Worm (Caenorhabditis elegans): Measurements from ENCODE around the gene C56G2.22.

C56G2.22 gene

DNA sequence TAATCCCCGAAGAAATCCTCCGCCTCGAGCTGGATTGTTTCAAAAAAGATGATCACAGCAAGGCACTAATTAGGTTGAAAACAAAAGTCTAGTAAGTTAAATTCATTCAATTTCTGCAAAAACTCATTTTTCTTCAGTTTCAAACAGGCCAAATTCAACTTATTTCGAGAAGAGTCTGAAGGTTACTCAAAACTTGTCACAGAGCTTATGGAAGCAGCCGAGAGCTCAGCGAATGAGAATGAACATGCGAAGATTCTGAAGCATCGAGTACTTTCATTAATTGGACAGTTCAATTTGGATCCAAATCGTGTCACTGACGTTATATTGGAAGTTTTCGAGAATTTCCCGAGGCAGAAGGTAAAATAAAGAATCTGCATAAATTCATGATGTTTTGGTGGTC is 22.3 kb downstream of the C56G2.22 start:
- no peak for TF ChIP-seq ztf-11 (tag; optimal IDR thresholded peaks at IDR 0.05)
- TF ChIP-seq nhr-237 (tag; optimal IDR thresholded peaks at IDR 0.05), result no peak

DNA sequence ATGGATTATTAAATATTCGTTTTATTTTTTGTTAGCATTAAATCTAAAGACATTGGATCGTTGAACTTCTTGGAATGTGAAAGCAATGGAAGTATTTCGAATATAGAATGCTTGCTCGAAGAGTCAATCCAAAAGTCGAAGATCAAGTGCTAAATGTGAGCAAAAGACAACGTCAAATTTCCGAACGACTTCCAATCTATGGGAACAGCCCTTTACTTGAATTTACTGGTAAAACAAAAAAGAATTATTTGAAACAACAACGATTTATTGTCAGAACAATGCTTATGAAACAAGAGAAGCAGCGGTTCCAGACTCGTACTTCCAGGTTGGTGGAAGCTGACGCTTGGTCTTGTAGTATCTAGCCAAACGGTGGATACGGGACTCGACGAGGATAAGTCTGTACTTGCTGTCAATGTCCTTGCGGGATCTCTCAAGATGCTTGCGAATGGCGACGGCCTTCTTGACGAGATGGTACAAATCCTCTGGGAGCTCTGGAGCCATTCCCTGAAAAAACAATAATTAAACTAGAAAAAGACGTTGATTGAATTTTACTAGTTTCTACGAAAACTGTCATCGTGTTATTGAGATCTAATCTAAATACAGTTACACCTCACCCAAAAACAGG is 27.7 kb downstream of the C56G2.22 start:
- TF ChIP-seq lin-13 (tag; optimal IDR thresholded peaks at IDR 0.05) (no peak), nhr-237 (tag; optimal IDR thresholded peaks at IDR 0.05) (no peak), flh-1 (GFP tag; optimal IDR thresholded peaks at IDR 0.05) (no peak), ceh-39 (tag; optimal IDR thresholded peaks at IDR 0.05) (no peak), unc-62 (GFP tag; optimal IDR thresholded peaks at IDR 0.05) (no peak), mep-1 (tag; optimal IDR thresholded peaks at IDR 0.05) (no peak), ces-1 (GFP tag; optimal IDR thresholded peaks at IDR 0.05) (no peak), bed-3 (GFP tag; optimal IDR thresholded peaks at IDR 0.05) (no peak), elt-3 (tag; optimal IDR thresholded peaks at IDR 0.05) (no peak), nhr-28 (tag; optimal IDR thresholded peaks at IDR 0.05) (no peak), ceh-83 (GFP tag; optimal IDR thresholded peaks at IDR 0.05) (no peak), pha-4 (tag; optimal IDR thresholded peaks at IDR 0.05) (no peak), drap-1 (GFP tag; optimal IDR thresholded peaks at IDR 0.05) (no peak), nhr-2 (tag; optimal IDR thresholded peaks at IDR 0.05) (no peak), lsy-2 (tag; optimal IDR thresholded peaks at IDR 0.05) (no peak), snpc-4 (tag; optimal IDR thresholded peaks at IDR 0.05) (no peak), nhr-76 (tag; optimal IDR thresholded peaks at IDR 0.05) (no peak), sem-2 (GFP tag; optimal IDR thresholded peaks at IDR 0.05) (no peak)

DNA sequence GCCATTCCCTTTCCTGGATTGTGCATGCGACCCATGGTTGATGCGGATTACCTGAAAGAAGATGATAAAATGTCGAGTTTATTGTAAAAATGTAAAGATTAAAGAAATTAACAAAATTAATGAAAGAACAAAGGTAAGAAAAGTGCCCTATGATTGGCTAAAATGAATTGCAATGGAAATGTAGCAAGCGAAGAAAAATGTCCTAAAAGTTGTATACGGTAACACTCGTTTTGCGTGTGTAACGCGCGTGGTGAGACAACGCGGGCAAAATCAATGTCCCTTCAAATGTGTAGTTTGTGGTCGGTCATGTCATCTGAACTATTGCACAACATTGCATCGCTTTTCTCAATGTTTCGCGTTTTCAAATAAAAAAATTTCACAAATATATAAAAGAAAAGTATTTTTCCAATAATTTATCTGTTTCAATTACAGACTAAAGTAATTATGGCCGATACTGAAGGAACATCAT is 28.7 kb downstream of the C56G2.22 start, which contains the start of the genes rps-13 and nfx-1:
rps-13 (minus strand) TSS at position 51 of the 469 bp plus-strand sequence.
nfx-1 (plus strand) TSS at position 433 of the 469 bp plus-strand sequence.
- TF ChIP-seq ceh-39 (tag; optimal IDR thresholded peaks at IDR 0.05) (peak; percentile 30), nhr-76 (tag; optimal IDR thresholded peaks at IDR 0.05) (no peak), lin-13 (tag; optimal IDR thresholded peaks at IDR 0.05) (peak; percentile 68), mab-5 (tag; optimal IDR thresholded peaks at IDR 0.05) (no peak), nhr-2 (tag; optimal IDR thresholded peaks at IDR 0.05) (peak; percentile 56), pha-4 (tag; optimal IDR thresholded peaks at IDR 0.05) (peak; percentile 88), unc-62 (GFP tag; optimal IDR thresholded peaks at IDR 0.05) (no peak), M03D4.4 (tag; optimal IDR thresholded peaks at IDR 0.05) (no peak), mep-1 (tag; optimal IDR thresholded peaks at IDR 0.05) (peak; percentile 93), lsy-2 (tag; optimal IDR thresholded peaks at IDR 0.05) (peak; percentile 98), cnd-1 (tag; optimal IDR thresholded peaks at IDR 0.05) (no peak), flh-1 (GFP tag; optimal IDR thresholded peaks at IDR 0.05) (no peak), mls-2 (tag; optimal IDR thresholded peaks at IDR 0.05) (peak; percentile 20), ceh-83 (GFP tag; optimal IDR thresholded peaks at IDR 0.05) (no peak), ham-2 (GFP tag; optimal IDR thresholded peaks at IDR 0.05) (peak; percentile 34), nhr-237 (tag; optimal IDR thresholded peaks at IDR 0.05) (peak; percentile 59), elt-3 (tag; optimal IDR thresholded peaks at IDR 0.05) (no peak), ztf-11 (tag; optimal IDR thresholded peaks at IDR 0.05) (no peak), ceh-43 (GFP tag; optimal IDR thresholded peaks at IDR 0.05) (no peak), drap-1 (GFP tag; optimal IDR thresholded peaks at IDR 0.05) (peak; percentile 2), bed-3 (GFP tag; optimal IDR thresholded peaks at IDR 0.05) (no peak), hlh-1 (tag; optimal IDR thresholded peaks at IDR 0.05) (peak; percentile 65), unc-120 (tag; optimal IDR thresholded peaks at IDR 0.05; ENCODE audit: poor library complexity, severe bottlenecking) (peak; percentile 72), nhr-28 (tag; optimal IDR thresholded peaks at IDR 0.05) (no peak), zip-8 (tag; optimal IDR thresholded peaks at IDR 0.05) (no peak), sem-2 (GFP tag; optimal IDR thresholded peaks at IDR 0.05) (no peak), lin-32 (GFP tag; optimal IDR thresholded peaks at IDR 0.05) (no peak), unc-39 (tag; optimal IDR thresholded peaks at IDR 0.05) (no peak), sptf-1 (tag; optimal IDR thresholded peaks at IDR 0.05) (no peak), elt-1 (tag; optimal IDR thresholded peaks at IDR 0.05; ENCODE audit: borderline replicate concordance, insufficient read depth) (no peak), tbx-8 (GFP tag; optimal IDR thresholded peaks at IDR 0.05) (no peak), nhr-12 (tag; optimal IDR thresholded peaks at IDR 0.05) (no peak), snpc-4 (tag; optimal IDR thresholded peaks at IDR 0.05) (no peak), ces-1 (GFP tag; optimal IDR thresholded peaks at IDR 0.05) (no peak), blmp-1 (tag; optimal IDR thresholded peaks at IDR 0.05) (no peak)
